Worm (Caenorhabditis elegans): ENCODE measurements around the gene math-25.

The math-25 gene

ce11 chrII:1899934-1900333 is 4.1 kb downstream of the math-25 start, which contains the start of gene math-24:
TSS of gene math-24 (plus strand) at chrII:1900234.
- TF ChIP-seq ztf-7 (tag; optimal IDR thresholded peaks at IDR 0.05) = no peak
- no peak for TF ChIP-seq daf-8 (GFP tag; IDR thresholded peaks at IDR 0.05)
- no peak for TF ChIP-seq Y5F2A.4 (GFP tag; optimal IDR thresholded peaks at IDR 0.05)
- TF ChIP-seq spr-1 (tag; optimal IDR thresholded peaks at IDR 0.05) = no peak
- TF ChIP-seq lin-15B (tag; optimal IDR thresholded peaks at IDR 0.05) = no peak
- no peak for TF ChIP-seq spr-3 (GFP tag; optimal IDR thresholded peaks at IDR 0.05)
- no peak for TF ChIP-seq unc-62 (GFP tag; optimal IDR thresholded peaks at IDR 0.05 in 1 of 2)
- no peak for TF ChIP-seq unc-62 (tag; optimal IDR thresholded peaks at IDR 0.05)
- TF ChIP-seq ceh-44 (GFP tag; IDR thresholded peaks at IDR 0.05) = no peak
- TF ChIP-seq lin-39 (tag; optimal IDR thresholded peaks at IDR 0.05) = no peak

ce11 chrII:1901981-1902380 is 6.1 kb downstream of the math-25 start, which contains the start of gene math-23:
TSS of gene math-23 (plus strand) at chrII:1902281.
- TF ChIP-seq lsy-2 (tag; optimal IDR thresholded peaks at IDR 0.05) (no peak), unc-62 (GFP tag; optimal IDR thresholded peaks at IDR 0.05 in 1 of 2) (no peak), unc-62 (tag; optimal IDR thresholded peaks at IDR 0.05) (no peak), Y105C5A.15 (GFP tag; IDR thresholded peaks at IDR 0.05) (no peak), spr-1 (tag; optimal IDR thresholded peaks at IDR 0.05) (no peak), T20F7.1 (GFP tag; optimal IDR thresholded peaks at IDR 0.05) (no peak), lin-1 (GFP tag; IDR thresholded peaks at IDR 0.05) (no peak), madf-9 (GFP tag; conservative IDR thresholded peaks at IDR 0.05) (no peak), unc-39 (tag; optimal IDR thresholded peaks at IDR 0.05) (no peak), ceh-20 (GFP tag; IDR thresholded peaks at IDR 0.05) (no peak), zfp-3 (GFP tag; conservative IDR thresholded peaks at IDR 0.05) (no peak)

- TF ChIP-seq zip-11 (GFP tag; IDR thresholded peaks at IDR 0.05) (no peak), pqm-1 (tag; optimal IDR thresholded peaks at IDR 0.05) (peak; percentile 19)
These were observed 9.2 kb downstream of the math-25 start, which contains the start of gene math-22 for ce11 chrII:1905104-1905503. TSS of gene math-22 (plus strand) at chrII:1905404.

- TF ChIP-seq nhr-10 (tag; optimal IDR thresholded peaks at IDR 0.05) (no peak), set-16 (GFP tag; IDR thresholded peaks at IDR 0.05) (no peak), skn-1 (tag; optimal IDR thresholded peaks at IDR 0.05) (no peak)
These were observed 16.9 kb downstream of the math-25 start, which contains the start of gene math-31 for ce11 chrII:1912741-1913140. TSS of gene math-31 (minus strand) at chrII:1912841.

- no peak for TF ChIP-seq lir-3 (tag; optimal IDR thresholded peaks at IDR 0.05)
- TF ChIP-seq unc-39 (tag; optimal IDR thresholded peaks at IDR 0.05) = no peak
- no peak for TF ChIP-seq lin-13 (GFP tag; optimal IDR thresholded peaks at IDR 0.05)
- TF ChIP-seq ZK546.5 (tag; optimal IDR thresholded peaks at IDR 0.05) = no peak
- no peak for TF ChIP-seq lin-15B (tag; optimal IDR thresholded peaks at IDR 0.05)
- TF ChIP-seq saeg-2 (GFP tag; IDR thresholded peaks at IDR 0.05) = no peak
- no peak for TF ChIP-seq arid-1 (GFP tag; conservative IDR thresholded peaks at IDR 0.05)
- TF ChIP-seq mdl-1 (tag; optimal IDR thresholded peaks at IDR 0.05) = no peak
- TF ChIP-seq ces-1 (GFP tag; optimal IDR thresholded peaks at IDR 0.05) = no peak
- TF ChIP-seq dmd-9 (GFP tag; IDR thresholded peaks at IDR 0.05) = no peak
- no peak for TF ChIP-seq hmg-1.1 (GFP tag; IDR thresholded peaks at IDR 0.05)
- no peak for TF ChIP-seq rbr-2 (tag; optimal IDR thresholded peaks at IDR 0.05)
- no peak for TF ChIP-seq spr-3 (GFP tag; optimal IDR thresholded peaks at IDR 0.05)
These were observed 22.0 kb downstream of the math-25 start, which contains the start of gene bath-4 for ce11 chrII:1917862-1918261. TSS of gene bath-4 (minus strand) at chrII:1917962.

ce11 chrII:1921018-1921417 is 25.2 kb downstream of the math-25 start, which contains the start of gene bath-7:
TSS of gene bath-7 (minus strand) at chrII:1921118.
- TF ChIP-seq nhr-77 (tag; optimal IDR thresholded peaks at IDR 0.05) (no peak), ztf-7 (tag; optimal IDR thresholded peaks at IDR 0.05) (no peak), F10B5.3 (tag; optimal IDR thresholded peaks at IDR 0.05) (no peak), T26A8.4 (GFP tag; IDR thresholded peaks at IDR 0.05) (no peak), spr-3 (GFP tag; optimal IDR thresholded peaks at IDR 0.05) (no peak), zfp-2 (tag; optimal IDR thresholded peaks at IDR 0.05) (no peak), nhr-237 (tag; optimal IDR thresholded peaks at IDR 0.05) (no peak), lsy-2 (tag; optimal IDR thresholded peaks at IDR 0.05) (no peak), skn-1 (tag; optimal IDR thresholded peaks at IDR 0.05) (no peak)
